Worm (Caenorhabditis elegans) whole organism, L3 larva: ENCODE results near the gene C47E12.3.

ENCODE experiments used
- lin-39 ChIP-seq: fragments of 150-350 bp; optimal IDR thresholded peaks from 2 replicates; lab custom pipeline; 2018; ENCODE audit warnings: missing biosample characterization, missing genetic modification reagents, missing genetic modification characterization
- mdl-1 ChIP-seq: fragments of 150-350 bp; optimal IDR thresholded peaks from 2 replicates; lab custom pipeline; 2014; ENCODE audit warnings: missing biosample characterization, missing genetic modification characterization
- nhr-12 ChIP-seq: fragments of 150-350 bp; optimal IDR thresholded peaks from 2 replicates; lab custom pipeline; 2014; ENCODE audit warnings: missing biosample characterization, missing genetic modification characterization
- ztf-11 ChIP-seq: fragments of 150-350 bp; optimal IDR thresholded peaks from 2 replicates; lab custom pipeline; 2014; ENCODE audit warnings: missing biosample characterization, missing genetic modification characterization

DNA sequence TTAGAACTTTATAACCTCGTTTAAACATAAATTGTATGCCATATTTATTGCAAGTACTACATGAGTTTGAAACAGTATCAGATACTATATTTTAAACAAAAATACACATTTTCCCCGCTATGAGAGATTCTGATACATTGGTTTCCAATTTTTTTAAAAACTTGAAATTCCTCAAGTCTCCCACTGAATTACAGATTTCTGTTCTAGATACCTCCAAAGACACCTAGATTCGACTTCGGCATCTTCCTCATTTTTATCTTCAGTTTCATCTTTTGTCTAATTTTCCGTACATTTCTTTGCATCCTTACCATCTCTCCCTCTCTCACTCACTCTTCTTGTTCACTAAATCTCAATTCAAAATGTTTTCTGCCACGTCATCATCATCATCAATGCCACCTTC is 37.7 kb downstream of the C47E12.3 start, which contains the start of gene T13H10.2:
- TF ChIP-seq lin-39 (tag; lab: Kevin White, UChicago): no peak
- TF ChIP-seq nhr-12: no peak
- no peak for TF ChIP-seq ztf-11
- TF ChIP-seq mdl-1 (tag; lab: Kevin White, UChicago): no peak
